Fruit fly (Drosophila melanogaster) Kc167 (cell line): ENCODE data around the gene Sf3a1.

Experiments
- Sin3A ChIP-seq: fragments of >200 bp; optimal IDR thresholded peaks from 2 replicates; lab custom pipeline; 2018; ENCODE audit warnings: missing external identifiers
- h ChIP-seq: fragments of >200 bp; optimal IDR thresholded peaks from 3 replicates; lab custom pipeline; 2018; ENCODE audit warnings: missing external identifiers
- ttk ChIP-seq: sonication (Bioruptor generic); optimal IDR thresholded peaks from 2 replicates; lab custom pipeline; 2017; ENCODE audit warnings: missing external identifiers

dm6 chr3R:17014276-17014675 lies 12.1 kb upstream of the Sf3a1 start, which contains the start of gene Pxd:
- TF ChIP-seq ttk (lab: Kevin White, UChicago) (no peak), Sin3A (lab: Kevin White, UChicago) (no peak), h (lab: Kevin White, UChicago) (no peak)
